Fruit fly (Drosophila melanogaster) whole organism: Measurements from ENCODE around the gene Elp4.

Source experiments
- CG8478 ChIP-seq: fragments of >200 bp; optimal IDR thresholded peaks from 2 replicates; lab custom pipeline; 2018; ENCODE audit warnings: inconsistent platforms
- Dll ChIP-seq: fragments of >200 bp; optimal IDR thresholded peaks from 2 replicates; lab custom pipeline; 2017
- pan ChIP-seq: fragments of >200 bp; optimal IDR thresholded peaks from 2 replicates; lab custom pipeline; 2017
- psq ChIP-seq: fragments of >200 bp; optimal IDR thresholded peaks from 2 replicates; lab custom pipeline; 2017

DNA sequence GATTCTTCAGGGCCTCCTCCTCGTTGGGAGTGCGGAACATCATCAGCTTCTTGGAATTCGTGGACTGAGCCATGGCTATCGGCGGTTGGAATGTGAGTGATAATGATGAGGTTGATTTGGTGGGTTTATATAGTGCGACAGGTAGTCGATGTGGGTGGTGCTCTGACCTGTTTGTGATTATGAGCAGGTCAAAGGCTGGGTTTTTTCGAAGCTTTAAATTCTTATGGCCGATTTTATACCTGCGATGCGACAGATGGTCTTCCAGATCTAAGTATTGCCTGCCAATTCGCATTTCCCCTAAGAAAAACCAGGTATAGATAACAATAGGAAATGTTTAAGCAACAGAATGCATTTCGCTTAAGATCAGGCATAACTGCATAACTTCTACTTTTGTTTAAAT is 26.8 kb downstream of the Elp4 start, which contains the start of gene CG14014:
- TF ChIP-seq psq (lab: Kevin White, UChicago) (no peak), CG8478 (lab: Kevin White, UChicago) (no peak), pan (lab: Kevin White, UChicago) (no peak), Dll (no peak)
